Worm (Caenorhabditis elegans) whole organism, L2 larva: Measurements from ENCODE around the gene ctsa-2.

ENCODE experiments used
- C34F6.9 ChIP-seq: fragments of 150-350 bp; optimal IDR thresholded peaks from 2 replicates; lab custom pipeline; 2014; ENCODE audit warnings: missing biosample characterization, missing genetic modification characterization
- F13H6.1 ChIP-seq: sonication (generic microtip); optimal IDR thresholded peaks from 2 replicates; lab custom pipeline; 2016; ENCODE audit warnings: missing genetic modification characterization, missing compliant biosample characterization
- R02D3.7 ChIP-seq: fragments of 150-350 bp; optimal IDR thresholded peaks from 2 replicates; lab custom pipeline; 2014; ENCODE audit warnings: missing biosample characterization, missing genetic modification characterization
- ZK546.5 ChIP-seq: sonication (generic microtip); optimal IDR thresholded peaks from 2 replicates; lab custom pipeline; 2017; ENCODE audit warnings: missing biosample characterization, missing genetic modification characterization
- alr-1 ChIP-seq: fragments of 150-350 bp; optimal IDR thresholded peaks from 2 replicates; lab custom pipeline; 2014; ENCODE audit warnings: missing biosample characterization, missing genetic modification characterization
- aly-2 ChIP-seq: fragments of 150-350 bp; optimal IDR thresholded peaks from 2 replicates; lab custom pipeline; 2014; ENCODE audit warnings: missing biosample characterization, missing genetic modification characterization
- blmp-1 ChIP-seq: sonication (generic microtip); optimal IDR thresholded peaks from 2 replicates; lab custom pipeline; 2017; ENCODE audit warnings: missing genetic modification characterization, mild to moderate bottlenecking, missing compliant biosample characterization, antibody characterized with exemption, moderate library complexity; ENCODE audit not compliant: insufficient read depth
- ceh-16 ChIP-seq: fragments of 150-350 bp; optimal IDR thresholded peaks from 2 replicates; lab custom pipeline; 2014; ENCODE audit warnings: missing biosample characterization, missing genetic modification characterization
- crh-2 ChIP-seq: sonication (generic microtip); optimal IDR thresholded peaks from 2 replicates; lab custom pipeline; 2017; ENCODE audit warnings: missing biosample characterization, missing genetic modification characterization
- dmd-4 ChIP-seq: sonication (generic microtip); optimal IDR thresholded peaks from 2 replicates; lab custom pipeline; 2017; ENCODE audit warnings: missing biosample characterization, missing genetic modification characterization
- elt-1 ChIP-seq: fragments of 150-350 bp; optimal IDR thresholded peaks from 2 replicates; lab custom pipeline; 2014; ENCODE audit warnings: missing biosample characterization, missing genetic modification characterization
- elt-3 ChIP-seq: sonication (generic microtip); optimal IDR thresholded peaks from 2 replicates; lab custom pipeline; 2017; ENCODE audit warnings: missing biosample characterization, missing genetic modification characterization
- fos-1 ChIP-seq: fragments of 150-350 bp; optimal IDR thresholded peaks from 2 replicates; lab custom pipeline; 2014; ENCODE audit warnings: missing biosample characterization, missing genetic modification characterization
- gmeb-1 ChIP-seq: fragments of 150-350 bp; optimal IDR thresholded peaks from 2 replicates; lab custom pipeline; 2014; ENCODE audit warnings: missing biosample characterization, missing genetic modification characterization
- lin-11 ChIP-seq: fragments of 150-350 bp; sonication (generic microtip); optimal IDR thresholded peaks from 2 replicates; lab custom pipeline; 2014; ENCODE audit warnings: missing biosample characterization, missing genetic modification characterization, inconsistent platforms, mixed read lengths
- lin-13 ChIP-seq: fragments of 150-350 bp; optimal IDR thresholded peaks from 2 replicates; lab custom pipeline; 2014; ENCODE audit warnings: missing biosample characterization, missing genetic modification reagents, missing genetic modification characterization
- lsy-2 ChIP-seq, 2 experiments: fragments of 150-350 bp in 1 of 2; sonication (generic microtip) in 1 of 2; optimal IDR thresholded peaks; 2 replicates each; lab custom pipeline; 2014 to 2017; ENCODE audit warnings: missing biosample characterization in 2 of 2, missing genetic modification characterization in 2 of 2
- mab-5 ChIP-seq: fragments of 150-350 bp; optimal IDR thresholded peaks from 2 replicates; lab custom pipeline; 2014; ENCODE audit warnings: missing biosample characterization, missing genetic modification characterization
- mbf-1 ChIP-seq: sonication (generic microtip); optimal IDR thresholded peaks from 2 replicates; lab custom pipeline; 2017; ENCODE audit warnings: missing biosample characterization, missing genetic modification characterization
- mdl-1 ChIP-seq, 2 experiments: fragments of 150-350 bp in 1 of 2; sonication (generic microtip) in 1 of 2; optimal IDR thresholded peaks; 2 replicates each; lab custom pipeline; 2017; ENCODE audit warnings: missing biosample characterization in 2 of 2, missing genetic modification characterization in 2 of 2
- nhr-10 ChIP-seq: sonication (generic microtip); optimal IDR thresholded peaks from 2 replicates; lab custom pipeline; 2017; ENCODE audit warnings: missing biosample characterization, missing genetic modification characterization
- nhr-129 ChIP-seq: fragments of 150-350 bp; optimal IDR thresholded peaks from 2 replicates; lab custom pipeline; 2014; ENCODE audit warnings: missing biosample characterization, missing genetic modification characterization
- nhr-21 ChIP-seq: fragments of 150-350 bp; optimal IDR thresholded peaks from 2 replicates; lab custom pipeline; 2014; ENCODE audit warnings: missing biosample characterization, missing genetic modification characterization
- nhr-23 ChIP-seq: fragments of 150-350 bp; optimal IDR thresholded peaks from 2 replicates; lab custom pipeline; 2014; ENCODE audit warnings: missing biosample characterization, missing genetic modification reagents, missing genetic modification characterization
- nhr-237 ChIP-seq: fragments of 150-350 bp; optimal IDR thresholded peaks from 2 replicates; lab custom pipeline; 2014; ENCODE audit warnings: missing biosample characterization, missing genetic modification characterization
- nhr-25 ChIP-seq: fragments of 150-350 bp; sonication (generic microtip); optimal IDR thresholded peaks from 3 replicates; lab custom pipeline; 2014; ENCODE audit warnings: missing biosample characterization, missing genetic modification characterization
- peb-1 ChIP-seq: fragments of 150-350 bp; optimal IDR thresholded peaks from 2 replicates; lab custom pipeline; 2014; ENCODE audit warnings: missing biosample characterization, missing genetic modification characterization
- sem-4 ChIP-seq: fragments of 150-350 bp; optimal IDR thresholded peaks from 2 replicates; lab custom pipeline; 2014; ENCODE audit warnings: missing biosample characterization, missing genetic modification reagents, missing genetic modification characterization
- sma-9 ChIP-seq, 2 experiments: fragments of 150-350 bp in 1 of 2; sonication (generic microtip) in 1 of 2; optimal IDR thresholded peaks; 2 replicates each; lab custom pipeline; 2014 to 2016; ENCODE audit warnings: missing genetic modification characterization in 2 of 2, mild to moderate bottlenecking in 1 of 2, missing biosample characterization in 1 of 2, missing compliant biosample characterization in 1 of 2, missing genetic modification reagents in 1 of 2, moderate library complexity in 1 of 2
- unc-55 ChIP-seq: fragments of 150-350 bp; sonication (generic microtip); optimal IDR thresholded peaks from 3 replicates; lab custom pipeline; 2014; ENCODE audit warnings: missing biosample characterization, missing genetic modification reagents, missing genetic modification characterization
- zag-1 ChIP-seq: fragments of 150-350 bp; optimal IDR thresholded peaks from 2 replicates; lab custom pipeline; 2014; ENCODE audit warnings: missing biosample characterization, missing genetic modification characterization
- ztf-1 ChIP-seq: fragments of 200-800 bp; sonication (Bioruptor generic); conservative IDR thresholded peaks from 2 replicates; pipeline ENCODE4 v1.3.6; 2022; ENCODE audit warnings: missing genetic modification characterization, missing compliant biosample characterization
- ztf-4 ChIP-seq: fragments of 150-350 bp; optimal IDR thresholded peaks from 2 replicates; lab custom pipeline; 2014; ENCODE audit warnings: missing biosample characterization, missing genetic modification characterization

Gene ctsa-2

DNA sequence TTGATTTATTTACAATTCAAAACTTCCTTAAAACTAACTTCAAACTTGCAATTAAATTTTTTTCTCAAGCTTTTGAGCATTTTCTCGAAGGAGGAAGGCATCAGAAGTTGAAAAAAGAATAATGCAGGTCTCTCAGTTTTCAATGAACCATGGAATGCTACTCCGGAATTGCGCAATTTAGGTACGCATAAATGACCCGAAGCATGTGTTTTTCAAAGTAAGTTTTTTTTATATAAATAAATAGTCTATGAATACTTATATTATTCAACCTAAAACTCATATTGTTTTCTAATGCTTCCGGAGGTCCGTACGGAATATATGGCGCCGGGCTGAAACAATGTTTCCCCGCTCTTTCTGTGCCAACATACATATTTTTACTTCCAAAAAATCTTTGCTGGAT, 3.3 kb upstream of the ctsa-2 start, which contains the start of gene K10C2.2:
Gene K10C2.2 (minus strand): TSS at position 101 of the 400 bp plus-strand sequence.
- no peak for TF ChIP-seq unc-55
- TF ChIP-seq, all 48 proteins: peak for 0

- TF ChIP-seq fos-1 (tag; lab: Kevin White, UChicago): peak; percentile 62
- no peak for TF ChIP-seq ceh-16
- peak; percentile 17 for TF ChIP-seq sma-9 (GFP tag; optimal IDR thresholded peaks at IDR 0.05; lab: Kevin White, UChicago)
- TF ChIP-seq sma-9 (tag; optimal IDR thresholded peaks at IDR 0.05; lab: Kevin White, UChicago): no peak
- TF ChIP-seq, all 48 proteins: peak for 2
Observed at ce11 chrX:6429552-6429951, 858 bp downstream of the ctsa-2 start.

ce11 chrX:6427147-6427546, 3.3 kb downstream of the ctsa-2 start:
- peak; percentile 55 for TF ChIP-seq sma-9 (GFP tag; optimal IDR thresholded peaks at IDR 0.05; lab: Kevin White, UChicago)
- no peak for TF ChIP-seq sma-9 (tag; optimal IDR thresholded peaks at IDR 0.05; lab: Kevin White, UChicago)
- peak; percentile 28 for TF ChIP-seq nhr-129
- no peak for TF ChIP-seq gmeb-1 (tag; lab: Kevin White, UChicago)
- TF ChIP-seq crh-2 (tag; lab: Kevin White, UChicago): peak; percentile 49
- TF ChIP-seq nhr-21 (tag; lab: Kevin White, UChicago): no peak
- peak; percentile 27 for TF ChIP-seq F13H6.1 (tag; lab: Kevin White, UChicago)
- TF ChIP-seq fos-1 (tag; lab: Kevin White, UChicago): peak; percentile 77

ce11 chrX:6420681-6421080, 9.7 kb downstream of the ctsa-2 start, which contains the start of gene K10C2.12:
TSS of gene K10C2.12 (minus strand) at chrX:6420781.
- TF ChIP-seq crh-2 (tag; lab: Kevin White, UChicago) (no peak), sem-4 (tag; lab: Kevin White, UChicago) (no peak), zag-1 (tag; lab: Kevin White, UChicago) (no peak), ztf-1 (no peak), lin-11 (no peak), aly-2 (tag; lab: Kevin White, UChicago) (no peak), nhr-237 (tag; lab: Kevin White, UChicago) (no peak), mdl-1 (tag; optimal IDR thresholded peaks at IDR 0.05; lab: Kevin White, UChicago) (no peak), nhr-25 (tag; lab: Kevin White, UChicago) (no peak), C34F6.9 (tag; lab: Kevin White, UChicago) (no peak), mbf-1 (tag; lab: Kevin White, UChicago) (no peak), alr-1 (no peak), lin-13 (GFP tag; lab: Kevin White, UChicago) (no peak), ceh-16 (no peak), dmd-4 (tag; lab: Kevin White, UChicago) (no peak), ZK546.5 (tag; lab: Kevin White, UChicago) (no peak), elt-1 (no peak), nhr-21 (tag; lab: Kevin White, UChicago) (no peak)
- TF ChIP-seq, all 48 proteins: peak for 0

DNA sequence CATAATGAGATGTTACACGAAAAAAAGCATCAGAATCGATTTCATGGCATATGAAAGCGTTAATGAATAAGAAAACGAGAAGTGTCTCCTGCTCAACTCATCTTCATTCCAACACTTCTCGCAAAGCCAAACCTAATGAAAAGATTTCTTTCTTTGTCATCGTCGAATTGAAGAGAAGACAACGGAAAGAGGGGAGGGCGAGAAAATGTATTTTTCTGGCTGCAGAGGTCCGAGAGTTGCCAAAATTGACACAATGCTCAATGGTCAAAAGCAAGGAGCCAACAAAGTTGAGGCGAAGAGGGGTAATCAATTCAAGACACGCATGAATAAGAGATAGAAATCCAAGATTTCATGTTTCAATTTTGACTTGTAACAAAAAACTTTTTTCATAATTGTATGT, 11.3 kb downstream of the ctsa-2 start:
- TF ChIP-seq ZK546.5 (tag; lab: Kevin White, UChicago): no peak
- no peak for TF ChIP-seq elt-1
- no peak for TF ChIP-seq lsy-2 (tag; optimal IDR thresholded peaks at IDR 0.05; lab: Kevin White, UChicago)
- TF ChIP-seq peb-1 (tag; lab: Kevin White, UChicago): no peak

- TF ChIP-seq blmp-1 (tag; lab: Kevin White, UChicago) (peak; percentile 5), nhr-129 (peak; percentile 52), nhr-25 (tag; lab: Kevin White, UChicago) (no peak)
- TF ChIP-seq, all 48 proteins: peak for 2
Observed at ce11 chrX:6416357-6417087, 13.9 kb downstream of the ctsa-2 start, which contains the start of gene T22E5.6. TSS of gene T22E5.6 (minus strand) at chrX:6416407.

DNA sequence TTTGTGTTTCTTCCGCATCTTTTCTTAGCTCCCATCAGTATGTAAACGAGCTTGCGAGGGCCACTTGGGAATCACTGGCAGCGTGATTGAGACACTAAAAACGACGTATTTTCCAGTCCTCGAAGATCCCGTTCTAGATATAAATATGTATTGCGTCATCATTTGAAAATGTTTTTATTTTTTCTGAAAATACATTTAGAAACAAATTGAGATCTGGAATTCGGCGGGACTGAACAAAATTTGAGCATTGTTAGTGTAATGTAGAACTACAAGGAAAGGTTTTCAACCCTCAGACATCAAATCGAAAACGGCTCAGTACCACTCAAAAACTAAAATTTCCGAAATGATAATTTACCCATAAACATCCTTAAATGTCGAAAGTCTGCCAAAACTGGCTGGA, 16.8 kb downstream of the ctsa-2 start:
- TF ChIP-seq blmp-1 (tag; lab: Kevin White, UChicago) (no peak), elt-3 (tag; lab: Kevin White, UChicago) (no peak), unc-55 (no peak), nhr-129 (no peak), ztf-4 (no peak), R02D3.7 (no peak), lin-13 (GFP tag; lab: Kevin White, UChicago) (no peak), nhr-23 (tag; lab: Kevin White, UChicago) (no peak), sma-9 (GFP tag; optimal IDR thresholded peaks at IDR 0.05; lab: Kevin White, UChicago) (no peak), sma-9 (tag; optimal IDR thresholded peaks at IDR 0.05; lab: Kevin White, UChicago) (no peak), nhr-10 (tag; lab: Kevin White, UChicago) (no peak), mdl-1 (tag; optimal IDR thresholded peaks at IDR 0.05; lab: Kevin White, UChicago) (no peak), lsy-2 (tag; optimal IDR thresholded peaks at IDR 0.05; lab: Kevin White, UChicago) (no peak), nhr-237 (tag; lab: Kevin White, UChicago) (no peak), mab-5 (tag; lab: Kevin White, UChicago) (no peak), gmeb-1 (tag; lab: Kevin White, UChicago) (no peak)
